Worm (Caenorhabditis elegans) whole organism, early embryonic: ENCODE data around the gene gplb-1.

ENCODE experiments used
- B0310.2 ChIP-seq: sonication (generic microtip); optimal IDR thresholded peaks from 2 replicates; lab custom pipeline; 2016; ENCODE audit warnings: mild to moderate bottlenecking, missing genetic modification characterization, missing compliant biosample characterization
- ama-1 ChIP-seq: fragments of 150-350 bp; optimal IDR thresholded peaks from 2 replicates; lab custom pipeline; 2014
- ceh-13 ChIP-seq: fragments of 200-800 bp; sonication (Bioruptor generic); optimal IDR thresholded peaks from 2 replicates; lab custom pipeline; 2018; ENCODE audit warnings: mild to moderate bottlenecking, missing genetic modification characterization, missing compliant biosample characterization
- ceh-36 ChIP-seq: sonication (generic microtip); optimal IDR thresholded peaks from 2 replicates; lab custom pipeline; 2016; ENCODE audit warnings: missing genetic modification characterization, inconsistent platforms, missing compliant biosample characterization
- hnd-1 ChIP-seq: sonication (generic microtip); optimal IDR thresholded peaks from 2 replicates; lab custom pipeline; 2016; ENCODE audit warnings: missing genetic modification characterization, missing compliant biosample characterization
- pes-1 ChIP-seq: fragments of 200-800 bp; sonication (Bioruptor generic); IDR thresholded peaks from 2 replicates; pipeline ENCODE4 v1.3.6; 2022; ENCODE audit warnings: missing genetic modification reagents, missing genetic modification characterization, missing compliant biosample characterization

- TF ChIP-seq ceh-13 (GFP tag; lab: Kevin White, UChicago): no peak
- no peak for TF ChIP-seq ceh-36 (tag; lab: Kevin White, UChicago)
- no peak for TF ChIP-seq ama-1 (lab: Kevin White, UChicago)
- no peak for TF ChIP-seq hnd-1 (tag; lab: Kevin White, UChicago)
- no peak for TF ChIP-seq B0310.2 (tag; lab: Kevin White, UChicago)
- TF ChIP-seq pes-1 (GFP tag; lab: Robert Waterston, UW): no peak
These were observed 25.4 kb downstream of the gplb-1 start for ce11 chrV:8445636-8446035.
